Fruit fly (Drosophila melanogaster): ENCODE measurements around the gene CG6999.

DNA sequence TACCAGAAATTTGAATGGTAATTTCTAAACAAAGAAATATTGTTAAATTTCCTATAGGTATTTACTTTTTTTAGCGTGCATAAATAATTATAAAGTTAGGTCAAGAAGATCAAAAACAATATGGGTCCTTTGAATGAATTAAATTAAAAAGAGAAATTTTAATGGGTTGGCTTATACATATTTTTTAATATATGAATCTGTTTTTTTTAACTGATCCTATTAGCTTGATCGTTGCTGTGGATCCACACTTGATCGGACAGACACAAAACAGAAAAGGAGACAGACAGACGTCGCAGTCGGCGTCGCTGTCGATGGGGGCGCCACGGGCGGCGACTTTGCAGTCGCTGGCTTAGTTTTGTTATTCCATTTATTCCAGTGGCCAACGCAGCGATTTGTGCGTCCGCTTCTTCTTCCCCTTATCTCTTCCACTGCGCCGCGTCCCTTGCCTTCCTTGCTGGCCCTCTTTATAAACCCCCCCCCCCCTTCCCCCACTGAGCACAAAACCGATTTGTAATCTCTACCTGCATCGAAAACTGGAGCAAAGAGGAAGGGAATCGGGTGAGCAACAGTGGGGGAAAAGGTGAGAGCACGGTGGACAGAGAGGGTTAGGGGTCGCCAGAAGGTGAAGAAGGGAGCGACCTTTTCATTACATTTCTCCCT is 40.3 kb upstream of the CG6999 start:
- TF ChIP-seq Hr96 (GFP tag; optimal IDR thresholded peaks at IDR 0.05) = no peak
- no peak for TF ChIP-seq Mnt (GFP tag; optimal IDR thresholded peaks at IDR 0.05)
- TF ChIP-seq bab1 (GFP tag; optimal IDR thresholded peaks at IDR 0.05) = peak; percentile 37
- peak; percentile 44 for TF ChIP-seq CG14711 (tag; optimal IDR thresholded peaks at IDR 0.05)
- no peak for TF ChIP-seq CG11617 (GFP tag; optimal IDR thresholded peaks at IDR 0.05)
- TF ChIP-seq CG1620 (GFP tag; optimal IDR thresholded peaks at IDR 0.05) = no peak
- TF ChIP-seq Crg-1 (GFP tag; optimal IDR thresholded peaks at IDR 0.05) = no peak
- TF ChIP-seq pad (GFP tag; optimal IDR thresholded peaks at IDR 0.05) = peak; percentile 84
- no peak for TF ChIP-seq kay (GFP tag; ENCODE audit: borderline replicate concordance)
- no peak for TF ChIP-seq cic (GFP tag; optimal IDR thresholded peaks at IDR 0.05)
- no peak for TF ChIP-seq CG7045 (GFP tag; optimal IDR thresholded peaks at IDR 0.05)
- TF ChIP-seq CG7101 (tag; optimal IDR thresholded peaks at IDR 0.05) = peak; percentile 46
- TF ChIP-seq cnc (optimal IDR thresholded peaks at IDR 0.05) = no peak
